Fruit fly (Drosophila melanogaster): ENCODE results near the gene primo-1.

- TF ChIP-seq tj (GFP tag; optimal IDR thresholded peaks at IDR 0.05) (peak; percentile 94), CG11617 (GFP tag; optimal IDR thresholded peaks at IDR 0.05) (no peak), kay (GFP tag; ENCODE audit: borderline replicate concordance) (no peak), CG12768 (GFP tag; optimal IDR thresholded peaks at IDR 0.05) (peak; percentile 23)
Observed at dm6 chr3R:13684569-13685402, 26.8 kb downstream of the primo-1 start.

All from whole organism, adult.